Fruit fly (Drosophila melanogaster) whole organism, pupa: ENCODE results near the gene CG9171.

Experiments
- CG10348 ChIP-seq: fragments of 200-800 bp; sonication (Bioruptor generic); IDR thresholded peaks from 2 replicates; pipeline ENCODE4 v1.3.6; 2022; ENCODE audit warnings: missing biosample characterization, missing genetic modification characterization
- CG12605 ChIP-seq: fragments of 200-800 bp; sonication (Bioruptor generic); IDR thresholded peaks from 2 replicates; pipeline ENCODE4 v1.3.6; 2022; ENCODE audit warnings: missing biosample characterization, missing genetic modification characterization
- CG15710 ChIP-seq: fragments of 200-800 bp; sonication (Bioruptor generic); optimal IDR thresholded peaks from 2 replicates; lab custom pipeline; 2018; ENCODE audit warnings: missing biosample characterization, mild to moderate bottlenecking, missing genetic modification characterization, moderate library complexity
- CG4496 ChIP-seq: fragments of 200-800 bp; sonication (Bioruptor generic); IDR thresholded peaks from 3 replicates; pipeline ENCODE4 v1.3.6; 2022; ENCODE audit warnings: missing biosample characterization, missing genetic modification characterization
- CG8159 ChIP-seq: fragments of 200-800 bp; sonication (Bioruptor generic); optimal IDR thresholded peaks from 3 replicates; lab custom pipeline; 2018; ENCODE audit warnings: missing biosample characterization, mild to moderate bottlenecking, missing genetic modification characterization, moderate library complexity
- CG8301 ChIP-seq: fragments of 200-800 bp; sonication (Bioruptor generic); optimal IDR thresholded peaks from 2 replicates; lab custom pipeline; 2018; ENCODE audit warnings: missing biosample characterization, mild to moderate bottlenecking, missing genetic modification characterization
- CG9948 ChIP-seq: fragments of 200-800 bp; sonication (Bioruptor generic); optimal IDR thresholded peaks from 2 replicates; lab custom pipeline; 2018; ENCODE audit warnings: missing biosample characterization, mild to moderate bottlenecking, missing genetic modification characterization, moderate library complexity
- D1 ChIP-seq: fragments of 200-800 bp; sonication (Bioruptor generic); optimal IDR thresholded peaks from 2 replicates; lab custom pipeline; 2018; ENCODE audit warnings: missing biosample characterization, mild to moderate bottlenecking, missing genetic modification characterization, moderate library complexity
- EcR ChIP-seq: fragments of 200-800 bp; sonication (Bioruptor generic); optimal IDR thresholded peaks from 3 replicates; lab custom pipeline; 2019; ENCODE audit warnings: missing biosample characterization, missing genetic modification characterization, mild to moderate bottlenecking, moderate library complexity, missing genetic modification reagents
- Pif1A ChIP-seq: fragments of 200-800 bp; sonication (Bioruptor generic); optimal IDR thresholded peaks from 3 replicates; lab custom pipeline; 2016; ENCODE audit warnings: missing biosample characterization, missing genetic modification characterization
- Pif1B ChIP-seq: fragments of 200-800 bp; sonication (Bioruptor generic); optimal IDR thresholded peaks from 3 replicates; lab custom pipeline; 2016; ENCODE audit warnings: missing biosample characterization, missing genetic modification characterization
- fd96Ca ChIP-seq: fragments of 200-800 bp; sonication (Bioruptor generic); IDR thresholded peaks from 3 replicates; pipeline ENCODE4 v1.3.6; 2022; ENCODE audit warnings: missing biosample characterization, missing genetic modification characterization
- gl ChIP-seq: fragments of 200-800 bp; sonication (Bioruptor generic); optimal IDR thresholded peaks from 2 replicates; lab custom pipeline; 2018; ENCODE audit warnings: missing biosample characterization, mild to moderate bottlenecking, missing genetic modification characterization
- rn ChIP-seq: fragments of 200-800 bp; sonication (Bioruptor generic); IDR thresholded peaks from 2 replicates; pipeline ENCODE4 v1.3.6; 2022; ENCODE audit warnings: missing biosample characterization, missing genetic modification characterization

DNA sequence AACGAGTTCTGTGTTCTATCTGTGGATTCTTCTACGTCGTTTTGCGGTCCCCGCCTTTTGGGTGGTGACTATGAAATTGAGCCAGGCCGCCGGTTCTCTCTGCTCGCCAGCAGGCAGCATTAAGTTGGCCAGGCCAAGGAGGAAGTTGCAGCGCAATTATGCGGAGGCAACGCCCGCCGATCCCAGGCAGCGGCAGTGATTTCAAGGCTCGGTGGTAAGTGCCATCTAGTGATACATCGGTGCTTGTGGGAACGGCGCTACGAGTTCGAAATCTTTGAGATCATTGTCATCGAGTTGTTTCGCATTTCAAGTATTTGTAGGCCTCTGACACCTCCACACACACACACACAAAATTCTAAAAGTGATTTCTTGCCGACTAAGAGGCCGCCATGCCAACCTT, 16.3 kb downstream of the CG9171 start, which contains the start of gene CG31913:
- TF ChIP-seq Pif1A (GFP tag; lab: Kevin White, UChicago) = no peak
- TF ChIP-seq CG15710 = no peak
- TF ChIP-seq rn (GFP tag; lab: Robert Waterston, UW) = no peak
- no peak for TF ChIP-seq CG4496
- no peak for TF ChIP-seq CG8159 (tag; lab: Kevin White, UChicago)
- TF ChIP-seq EcR (GFP tag; lab: Kevin White, UChicago) = peak; percentile 64
- no peak for TF ChIP-seq CG10348 (GFP tag; lab: Robert Waterston, UW)
- TF ChIP-seq Pif1B = no peak
- no peak for TF ChIP-seq gl (tag; lab: Kevin White, UChicago)
- TF ChIP-seq fd96Ca (GFP tag; lab: Robert Waterston, UW) = no peak
- no peak for TF ChIP-seq D1 (tag; lab: Kevin White, UChicago)
- no peak for TF ChIP-seq CG8301 (tag; lab: Kevin White, UChicago)
- no peak for TF ChIP-seq CG12605 (GFP tag; lab: Robert Waterston, UW)
- TF ChIP-seq CG9948 (tag; lab: Kevin White, UChicago) = no peak
